Worm (Caenorhabditis elegans) whole organism, L2 larva: ENCODE data around the gene T28A11.2.

Source experiments
- C34F6.9 ChIP-seq: fragments of 150-350 bp; optimal IDR thresholded peaks from 2 replicates; lab custom pipeline; 2014; ENCODE audit warnings: missing biosample characterization, missing genetic modification characterization
- F13H6.1 ChIP-seq: sonication (generic microtip); optimal IDR thresholded peaks from 2 replicates; lab custom pipeline; 2016; ENCODE audit warnings: missing genetic modification characterization, missing compliant biosample characterization
- R02D3.7 ChIP-seq: fragments of 150-350 bp; optimal IDR thresholded peaks from 2 replicates; lab custom pipeline; 2014; ENCODE audit warnings: missing biosample characterization, missing genetic modification characterization
- Y55F3AM.14 ChIP-seq: fragments of 200-800 bp; sonication (Bioruptor generic); optimal IDR thresholded peaks from 2 replicates; lab custom pipeline; 2018; ENCODE audit warnings: mild to moderate bottlenecking, missing genetic modification characterization, missing compliant biosample characterization
- ZK546.5 ChIP-seq: sonication (generic microtip); optimal IDR thresholded peaks from 2 replicates; lab custom pipeline; 2017; ENCODE audit warnings: missing biosample characterization, missing genetic modification characterization
- alr-1 ChIP-seq: fragments of 150-350 bp; optimal IDR thresholded peaks from 2 replicates; lab custom pipeline; 2014; ENCODE audit warnings: missing biosample characterization, missing genetic modification characterization
- aly-2 ChIP-seq: fragments of 150-350 bp; optimal IDR thresholded peaks from 2 replicates; lab custom pipeline; 2014; ENCODE audit warnings: missing biosample characterization, missing genetic modification characterization
- ama-1 ChIP-seq: fragments of 150-350 bp; optimal IDR thresholded peaks from 2 replicates; lab custom pipeline; 2018; ENCODE audit warnings: inconsistent platforms
- blmp-1 ChIP-seq: sonication (generic microtip); optimal IDR thresholded peaks from 2 replicates; lab custom pipeline; 2017; ENCODE audit warnings: missing genetic modification characterization, mild to moderate bottlenecking, missing compliant biosample characterization, antibody characterized with exemption, moderate library complexity; ENCODE audit not compliant: insufficient read depth
- ceh-82 ChIP-seq: fragments of 150-350 bp; optimal IDR thresholded peaks from 2 replicates; lab custom pipeline; 2014; ENCODE audit warnings: missing biosample characterization, missing genetic modification characterization
- dmd-4 ChIP-seq: sonication (generic microtip); optimal IDR thresholded peaks from 2 replicates; lab custom pipeline; 2017; ENCODE audit warnings: missing biosample characterization, missing genetic modification characterization
- elt-1 ChIP-seq: fragments of 150-350 bp; optimal IDR thresholded peaks from 2 replicates; lab custom pipeline; 2014; ENCODE audit warnings: missing biosample characterization, missing genetic modification characterization
- elt-3 ChIP-seq: sonication (generic microtip); optimal IDR thresholded peaks from 2 replicates; lab custom pipeline; 2017; ENCODE audit warnings: missing biosample characterization, missing genetic modification characterization
- fos-1 ChIP-seq: fragments of 150-350 bp; optimal IDR thresholded peaks from 2 replicates; lab custom pipeline; 2014; ENCODE audit warnings: missing biosample characterization, missing genetic modification characterization
- gmeb-1 ChIP-seq: fragments of 150-350 bp; optimal IDR thresholded peaks from 2 replicates; lab custom pipeline; 2014; ENCODE audit warnings: missing biosample characterization, missing genetic modification characterization
- lin-11 ChIP-seq: fragments of 150-350 bp; sonication (generic microtip); optimal IDR thresholded peaks from 2 replicates; lab custom pipeline; 2014; ENCODE audit warnings: missing biosample characterization, missing genetic modification characterization, inconsistent platforms, mixed read lengths
- lin-13 ChIP-seq: fragments of 150-350 bp; optimal IDR thresholded peaks from 2 replicates; lab custom pipeline; 2014; ENCODE audit warnings: missing biosample characterization, missing genetic modification reagents, missing genetic modification characterization
- mab-5 ChIP-seq: fragments of 150-350 bp; optimal IDR thresholded peaks from 2 replicates; lab custom pipeline; 2014; ENCODE audit warnings: missing biosample characterization, missing genetic modification characterization
- mdl-1 ChIP-seq, 2 experiments: fragments of 150-350 bp in 1 of 2; sonication (generic microtip) in 1 of 2; optimal IDR thresholded peaks; 2 replicates each; lab custom pipeline; 2017; ENCODE audit warnings: missing biosample characterization in 2 of 2, missing genetic modification characterization in 2 of 2
- nhr-10 ChIP-seq: sonication (generic microtip); optimal IDR thresholded peaks from 2 replicates; lab custom pipeline; 2017; ENCODE audit warnings: missing biosample characterization, missing genetic modification characterization
- nhr-11 ChIP-seq: fragments of 150-350 bp; optimal IDR thresholded peaks from 2 replicates; lab custom pipeline; 2014; ENCODE audit warnings: missing biosample characterization, missing genetic modification characterization
- nhr-12 ChIP-seq: fragments of 150-350 bp; optimal IDR thresholded peaks from 2 replicates; lab custom pipeline; 2014; ENCODE audit warnings: missing biosample characterization, missing genetic modification characterization
- nhr-129 ChIP-seq: fragments of 150-350 bp; optimal IDR thresholded peaks from 2 replicates; lab custom pipeline; 2014; ENCODE audit warnings: missing biosample characterization, missing genetic modification characterization
- nhr-21 ChIP-seq: fragments of 150-350 bp; optimal IDR thresholded peaks from 2 replicates; lab custom pipeline; 2014; ENCODE audit warnings: missing biosample characterization, missing genetic modification characterization
- nhr-23 ChIP-seq: fragments of 150-350 bp; optimal IDR thresholded peaks from 2 replicates; lab custom pipeline; 2014; ENCODE audit warnings: missing biosample characterization, missing genetic modification reagents, missing genetic modification characterization
- nhr-237 ChIP-seq: fragments of 150-350 bp; optimal IDR thresholded peaks from 2 replicates; lab custom pipeline; 2014; ENCODE audit warnings: missing biosample characterization, missing genetic modification characterization
- nhr-25 ChIP-seq: fragments of 150-350 bp; sonication (generic microtip); optimal IDR thresholded peaks from 3 replicates; lab custom pipeline; 2014; ENCODE audit warnings: missing biosample characterization, missing genetic modification characterization
- nhr-6 ChIP-seq: fragments of 150-350 bp; optimal IDR thresholded peaks from 2 replicates; lab custom pipeline; 2014; ENCODE audit warnings: missing biosample characterization, missing genetic modification characterization
- nhr-77 ChIP-seq: fragments of 150-350 bp; optimal IDR thresholded peaks from 2 replicates; lab custom pipeline; 2014; ENCODE audit warnings: missing biosample characterization, missing genetic modification characterization
- peb-1 ChIP-seq: fragments of 150-350 bp; optimal IDR thresholded peaks from 2 replicates; lab custom pipeline; 2014; ENCODE audit warnings: missing biosample characterization, missing genetic modification characterization
- sem-4 ChIP-seq: fragments of 150-350 bp; optimal IDR thresholded peaks from 2 replicates; lab custom pipeline; 2014; ENCODE audit warnings: missing biosample characterization, missing genetic modification reagents, missing genetic modification characterization
- skn-1 ChIP-seq: sonication (generic microtip); optimal IDR thresholded peaks from 2 replicates; lab custom pipeline; 2017; ENCODE audit warnings: missing biosample characterization, missing genetic modification characterization
- sma-3 ChIP-seq: sonication (generic microtip); optimal IDR thresholded peaks from 2 replicates; lab custom pipeline; 2016; ENCODE audit warnings: missing genetic modification reagents, missing genetic modification characterization, missing compliant biosample characterization
- snpc-4 ChIP-seq: fragments of 150-350 bp; optimal IDR thresholded peaks from 2 replicates; lab custom pipeline; 2014; ENCODE audit warnings: missing biosample characterization, missing genetic modification characterization
- unc-55 ChIP-seq: fragments of 150-350 bp; sonication (generic microtip); optimal IDR thresholded peaks from 3 replicates; lab custom pipeline; 2014; ENCODE audit warnings: missing biosample characterization, missing genetic modification reagents, missing genetic modification characterization
- ztf-11 ChIP-seq: sonication (generic microtip); optimal IDR thresholded peaks from 2 replicates; lab custom pipeline; 2017; ENCODE audit warnings: missing biosample characterization, missing genetic modification characterization
- ztf-4 ChIP-seq: fragments of 150-350 bp; optimal IDR thresholded peaks from 2 replicates; lab custom pipeline; 2014; ENCODE audit warnings: missing biosample characterization, missing genetic modification characterization

Gene T28A11.2

ce11 chrV:3288134-3288533 lies 8.0 kb downstream of the T28A11.2 start:
- TF ChIP-seq nhr-10 (tag; lab: Kevin White, UChicago): no peak
- no peak for TF ChIP-seq ztf-11 (tag; lab: Kevin White, UChicago)
- TF ChIP-seq blmp-1 (tag; lab: Kevin White, UChicago): no peak
- TF ChIP-seq F13H6.1 (tag; lab: Kevin White, UChicago): no peak
- TF ChIP-seq unc-55 (GFP tag; lab: Kevin White, UChicago): no peak
- no peak for TF ChIP-seq dmd-4 (tag; lab: Kevin White, UChicago)
- no peak for TF ChIP-seq C34F6.9 (tag; lab: Kevin White, UChicago)
- TF ChIP-seq sem-4 (tag; lab: Kevin White, UChicago): no peak
- no peak for TF ChIP-seq ama-1 (lab: Kevin White, UChicago)
- TF ChIP-seq ceh-82: no peak
- TF ChIP-seq snpc-4 (tag; lab: Kevin White, UChicago): no peak
- no peak for TF ChIP-seq nhr-21 (tag; lab: Kevin White, UChicago)
- no peak for TF ChIP-seq ZK546.5 (tag; lab: Kevin White, UChicago)
- no peak for TF ChIP-seq nhr-129 (tag; lab: Kevin White, UChicago)

ce11 chrV:3289267-3289666 lies 9.1 kb downstream of the T28A11.2 start, which contains the start of gene F35F10.6:
Gene F35F10.6, minus strand, starts transcription at chrV:3289367.
- TF ChIP-seq skn-1 (tag; lab: Kevin White, UChicago) (no peak), ztf-4 (tag; lab: Kevin White, UChicago) (no peak), R02D3.7 (no peak), nhr-25 (tag; lab: Kevin White, UChicago) (no peak), nhr-77 (tag; lab: Kevin White, UChicago) (no peak), nhr-23 (tag; lab: Kevin White, UChicago) (no peak), nhr-10 (tag; lab: Kevin White, UChicago) (no peak), aly-2 (no peak), ZK546.5 (tag; lab: Kevin White, UChicago) (no peak), sma-3 (no peak), peb-1 (tag; lab: Kevin White, UChicago) (no peak), mab-5 (tag; lab: Kevin White, UChicago) (no peak), elt-1 (tag; lab: Kevin White, UChicago) (no peak), Y55F3AM.14 (GFP tag; lab: Kevin White, UChicago) (no peak), fos-1 (tag; lab: Kevin White, UChicago) (no peak), ztf-11 (tag; lab: Kevin White, UChicago) (no peak)
- TF ChIP-seq, all 48 proteins: peak for 0

ce11 chrV:3295368-3295767 lies 15.2 kb downstream of the T28A11.2 start:
- no peak for TF ChIP-seq lin-13 (GFP tag; lab: Kevin White, UChicago)
- TF ChIP-seq blmp-1 (tag; lab: Kevin White, UChicago): no peak
- TF ChIP-seq ama-1 (lab: Kevin White, UChicago): no peak
- TF ChIP-seq C34F6.9 (tag; lab: Kevin White, UChicago): no peak
- no peak for TF ChIP-seq peb-1 (tag; lab: Kevin White, UChicago)
- no peak for TF ChIP-seq lin-11 (tag; lab: Kevin White, UChicago)
- TF ChIP-seq nhr-11 (tag; lab: Kevin White, UChicago): no peak
- TF ChIP-seq, all 48 proteins: peak for 0

ce11 chrV:3297764-3298163 lies 17.6 kb downstream of the T28A11.2 start, which contains the start of gene srx-122:
Gene srx-122, minus strand, starts transcription at chrV:3297864.
- TF ChIP-seq nhr-12 (no peak), ceh-82 (no peak), nhr-6 (no peak), elt-3 (tag; lab: Kevin White, UChicago) (no peak), alr-1 (no peak), nhr-237 (no peak), lin-11 (tag; lab: Kevin White, UChicago) (no peak), mdl-1 (tag; optimal IDR thresholded peaks at IDR 0.05; lab: Kevin White, UChicago) (no peak), ama-1 (lab: Kevin White, UChicago) (no peak), aly-2 (no peak), snpc-4 (tag; lab: Kevin White, UChicago) (no peak)
- TF ChIP-seq, all 48 proteins: peak for 0

- TF ChIP-seq sem-4 (tag; lab: Kevin White, UChicago) (no peak), nhr-23 (tag; lab: Kevin White, UChicago) (no peak), elt-3 (tag; lab: Kevin White, UChicago) (no peak), unc-55 (GFP tag; lab: Kevin White, UChicago) (no peak), nhr-10 (tag; lab: Kevin White, UChicago) (no peak), nhr-12 (no peak), gmeb-1 (tag; lab: Kevin White, UChicago) (no peak), fos-1 (tag; lab: Kevin White, UChicago) (no peak), mab-5 (tag; lab: Kevin White, UChicago) (no peak), ztf-4 (tag; lab: Kevin White, UChicago) (no peak), skn-1 (tag; lab: Kevin White, UChicago) (no peak)
These were observed 19.3 kb downstream of the T28A11.2 start for ce11 chrV:3299437-3299836.
